Fruit fly (Drosophila melanogaster): ENCODE measurements around the gene CG15695.

dm6 chr3R:20845493-20845892 is 3.6 kb downstream of the CG15695 start:
- TF ChIP-seq CG14860 (GFP tag; IDR thresholded peaks at IDR 0.05; ENCODE audit: partially characterized antibody) = no peak
- TF ChIP-seq ken (GFP tag; IDR thresholded peaks at IDR 0.05) = no peak
